Fruit fly (Drosophila melanogaster) whole organism, embryonic: ENCODE results near the gene CG43446.

Experiments
- CG10147 ChIP-seq: fragments of 200-800 bp; sonication (Bioruptor generic); optimal IDR thresholded peaks from 2 replicates; lab custom pipeline; 2019; ENCODE audit warnings: missing biosample characterization, mild to moderate bottlenecking, missing genetic modification characterization, moderate library complexity
- CG10654 ChIP-seq: fragments of 200-800 bp; sonication (Bioruptor generic); optimal IDR thresholded peaks from 2 replicates; lab custom pipeline; 2016; ENCODE audit warnings: missing biosample characterization, missing genetic modification characterization
- CG11504 ChIP-seq: fragments of 200-800 bp; sonication (Bioruptor generic); optimal IDR thresholded peaks from 3 replicates; lab custom pipeline; 2019; ENCODE audit warnings: missing biosample characterization, mild to moderate bottlenecking, missing genetic modification characterization, moderate library complexity
- CG13894 ChIP-seq: fragments of 200-800 bp; sonication (Bioruptor generic); optimal IDR thresholded peaks from 3 replicates; lab custom pipeline; 2018; ENCODE audit warnings: missing biosample characterization, mild to moderate bottlenecking, missing genetic modification characterization, moderate library complexity
- CG14965 ChIP-seq: fragments of 200-800 bp; sonication (Bioruptor generic); optimal IDR thresholded peaks from 2 replicates; lab custom pipeline; 2016; ENCODE audit warnings: missing biosample characterization, missing genetic modification characterization, borderline replicate concordance
- CG15514 ChIP-seq: fragments of 200-800 bp; sonication (Bioruptor generic); optimal IDR thresholded peaks from 3 replicates; lab custom pipeline; 2017; ENCODE audit warnings: missing biosample characterization, missing genetic modification characterization, mild to moderate bottlenecking, moderate library complexity, missing genetic modification reagents
- CG17802 ChIP-seq: fragments of 200-800 bp; sonication (Bioruptor generic); optimal IDR thresholded peaks from 2 replicates; lab custom pipeline; 2018; ENCODE audit warnings: missing biosample characterization, mild to moderate bottlenecking, missing genetic modification characterization, moderate library complexity
- CG17912 ChIP-seq: fragments of 200-800 bp; sonication (Bioruptor generic); optimal IDR thresholded peaks from 2 replicates; lab custom pipeline; 2018; ENCODE audit warnings: missing biosample characterization, mild to moderate bottlenecking, missing genetic modification characterization
- CG18619 ChIP-seq: fragments of 200-800 bp; sonication (Bioruptor generic); optimal IDR thresholded peaks from 3 replicates; lab custom pipeline; 2017; ENCODE audit warnings: missing biosample characterization, mild to moderate bottlenecking, missing genetic modification characterization
- CG31365 ChIP-seq: fragments of 200-800 bp; sonication (Bioruptor generic); optimal IDR thresholded peaks from 2 replicates; lab custom pipeline; 2018; ENCODE audit warnings: missing biosample characterization, mild to moderate bottlenecking, missing genetic modification characterization
- CG34422 ChIP-seq: fragments of 200-800 bp; sonication (Bioruptor generic); IDR thresholded peaks from 3 replicates; pipeline ENCODE4 v1.3.6; 2022; ENCODE audit warnings: missing biosample characterization, missing genetic modification characterization
- CG6689 ChIP-seq: fragments of 200-800 bp; sonication (Bioruptor generic); IDR thresholded peaks from 2 replicates; pipeline ENCODE4 v1.3.6; 2022; ENCODE audit warnings: missing biosample characterization, missing genetic modification characterization
- CG6791 ChIP-seq: fragments of 200-800 bp; sonication (Bioruptor generic); IDR thresholded peaks from 3 replicates; pipeline ENCODE4 v1.3.6; 2022; ENCODE audit warnings: missing biosample characterization, missing genetic modification characterization; ENCODE audit not compliant: partially characterized antibody
- CG8388 ChIP-seq: fragments of 200-800 bp; sonication (Bioruptor generic); optimal IDR thresholded peaks from 2 replicates; lab custom pipeline; 2019; ENCODE audit warnings: missing biosample characterization, mild to moderate bottlenecking, missing genetic modification characterization, moderate library complexity
- CG8478 ChIP-seq: fragments of >200 bp; optimal IDR thresholded peaks from 2 replicates; lab custom pipeline; 2018
- CTCF ChIP-seq: fragments of 200-800 bp; sonication (Bioruptor generic); optimal IDR thresholded peaks from 2 replicates; lab custom pipeline; 2017; ENCODE audit warnings: missing biosample characterization, mild to moderate bottlenecking, missing genetic modification characterization, moderate library complexity
- Camta ChIP-seq: fragments of 200-800 bp; sonication (Bioruptor generic); optimal IDR thresholded peaks from 2 replicates; lab custom pipeline; 2016; ENCODE audit warnings: missing biosample characterization, missing genetic modification characterization
- Chrac-16 ChIP-seq: fragments of 200-800 bp; sonication (Bioruptor generic); optimal IDR thresholded peaks from 3 replicates; lab custom pipeline; 2016; ENCODE audit warnings: missing biosample characterization, missing genetic modification characterization
- D19A ChIP-seq: fragments of 200-800 bp; optimal IDR thresholded peaks from 3 replicates; lab custom pipeline; 2019; ENCODE audit warnings: missing biosample characterization, mild to moderate bottlenecking, missing genetic modification characterization, moderate library complexity
- Deaf1 ChIP-seq: fragments of 200-800 bp; optimal IDR thresholded peaks from 3 replicates; lab custom pipeline; 2019; ENCODE audit warnings: missing biosample characterization, mild to moderate bottlenecking, missing genetic modification characterization, moderate library complexity
- GATAe ChIP-seq: fragments of 200-800 bp; sonication (Bioruptor generic); conservative IDR thresholded peaks from 2 replicates; pipeline ENCODE4 v1.3.6; 2022; ENCODE audit warnings: missing biosample characterization, missing genetic modification characterization
- HmgZ ChIP-seq: fragments of 200-800 bp; sonication (Bioruptor generic); optimal IDR thresholded peaks from 2 replicates; lab custom pipeline; 2018; ENCODE audit warnings: missing biosample characterization, mild to moderate bottlenecking, missing genetic modification characterization
- Hsf ChIP-seq: fragments of 200-800 bp; sonication (Bioruptor generic); optimal IDR thresholded peaks from 3 replicates; lab custom pipeline; 2016; ENCODE audit warnings: missing biosample characterization, missing genetic modification characterization
- Jarid2 ChIP-seq: fragments of 200-800 bp; sonication (Bioruptor generic); optimal IDR thresholded peaks from 3 replicates; lab custom pipeline; 2017; ENCODE audit warnings: mild to moderate bottlenecking, missing biosample characterization, missing genetic modification reagents, missing genetic modification characterization
- Lpt ChIP-seq: fragments of >200 bp; optimal IDR thresholded peaks from 2 replicates; lab custom pipeline; 2018; ENCODE audit warnings: missing biosample characterization, missing genetic modification characterization
- Med ChIP-seq: fragments of 200-800 bp; sonication (Bioruptor generic); peaks from one replicate; lab custom pipeline; 2016; ENCODE audit warnings: missing biosample characterization, missing genetic modification characterization, mild to moderate bottlenecking, inconsistent platforms, moderate library complexity
- NFAT ChIP-seq: fragments of 200-800 bp; sonication (Bioruptor generic); IDR thresholded peaks from 2 replicates; pipeline ENCODE4 v1.3.6; 2022; ENCODE audit warnings: missing biosample characterization, missing genetic modification characterization
- Nf-YA ChIP-seq: fragments of 200-800 bp; sonication (Bioruptor generic); IDR thresholded peaks from 2 replicates; pipeline ENCODE4 v1.3.6; 2022; ENCODE audit warnings: missing biosample characterization, missing genetic modification characterization
- Nf-YB ChIP-seq: fragments of 200-800 bp; sonication (Bioruptor generic); optimal IDR thresholded peaks from 3 replicates; lab custom pipeline; 2019; ENCODE audit warnings: missing biosample characterization, mild to moderate bottlenecking, missing genetic modification characterization, moderate library complexity
- Opbp ChIP-seq: fragments of 200-800 bp; sonication (Bioruptor generic); IDR thresholded peaks from 3 replicates; pipeline ENCODE4 v1.3.6; 2022; ENCODE audit warnings: missing biosample characterization, missing genetic modification characterization; ENCODE audit not compliant: partially characterized antibody
- abd-A ChIP-seq: fragments of 200-800 bp; sonication (Bioruptor generic); optimal IDR thresholded peaks from 3 replicates; lab custom pipeline; 2019; ENCODE audit warnings: missing biosample characterization, mild to moderate bottlenecking, missing genetic modification characterization, moderate library complexity
- ap ChIP-seq: fragments of 200-800 bp; sonication (Bioruptor generic); IDR thresholded peaks from 2 replicates; pipeline ENCODE4 v1.3.6; 2022; ENCODE audit warnings: missing biosample characterization, missing genetic modification characterization
- fd102C ChIP-seq: fragments of 200-800 bp; sonication (Bioruptor generic); optimal IDR thresholded peaks from 2 replicates; lab custom pipeline; 2018; ENCODE audit warnings: missing biosample characterization, mild to moderate bottlenecking, missing genetic modification characterization, moderate library complexity
- fd64A ChIP-seq: fragments of 200-800 bp; sonication (Bioruptor generic); optimal IDR thresholded peaks from 3 replicates; lab custom pipeline; 2018; ENCODE audit warnings: missing biosample characterization, mild to moderate bottlenecking, missing genetic modification characterization
- hbn ChIP-seq: fragments of 200-800 bp; sonication (Bioruptor generic); IDR thresholded peaks from 2 replicates; pipeline ENCODE4 v1.3.6; 2022; ENCODE audit warnings: missing biosample characterization, missing genetic modification characterization; ENCODE audit not compliant: partially characterized antibody
- inv ChIP-seq: fragments of 200-800 bp; sonication (Bioruptor generic); IDR thresholded peaks from 2 replicates; pipeline ENCODE4 v1.3.6; 2022; ENCODE audit warnings: missing biosample characterization, missing genetic modification characterization; ENCODE audit not compliant: partially characterized antibody
- knrl ChIP-seq: fragments of 200-800 bp; sonication (Bioruptor generic); IDR thresholded peaks from 3 replicates; pipeline ENCODE4 v1.3.6; 2022; ENCODE audit warnings: missing biosample characterization, missing genetic modification characterization; ENCODE audit not compliant: partially characterized antibody
- lilli ChIP-seq: fragments of 200-800 bp; sonication (Bioruptor generic); optimal IDR thresholded peaks from 3 replicates; lab custom pipeline; 2016; ENCODE audit warnings: missing biosample characterization, missing genetic modification characterization
- mirr ChIP-seq: fragments of 200-800 bp; sonication (Bioruptor generic); optimal IDR thresholded peaks from 3 replicates; lab custom pipeline; 2018; ENCODE audit warnings: missing biosample characterization, mild to moderate bottlenecking, missing genetic modification characterization
- nom ChIP-seq: fragments of 200-800 bp; sonication (Bioruptor generic); optimal IDR thresholded peaks from 2 replicates; lab custom pipeline; 2017; ENCODE audit warnings: missing biosample characterization, missing genetic modification characterization, mild to moderate bottlenecking, moderate library complexity, missing genetic modification reagents
- otp ChIP-seq: fragments of 200-800 bp; sonication (Bioruptor generic); IDR thresholded peaks from 3 replicates; pipeline ENCODE4, ENCODE4 v1.3.6; 2022; ENCODE audit warnings: missing biosample characterization, missing genetic modification characterization
- pfk ChIP-seq: fragments of 200-800 bp; sonication (Bioruptor generic); optimal IDR thresholded peaks from 2 replicates; lab custom pipeline; 2018; ENCODE audit warnings: missing biosample characterization, mild to moderate bottlenecking, missing genetic modification characterization, moderate library complexity
- sens ChIP-seq: fragments of 200-800 bp; sonication (Bioruptor generic); peaks from one replicate; lab custom pipeline; 2016; ENCODE audit warnings: missing biosample characterization, missing genetic modification characterization
- sens-2 ChIP-seq: fragments of 200-800 bp; sonication (Bioruptor generic); IDR thresholded peaks from 2 replicates; pipeline ENCODE4 v1.3.6; 2022; ENCODE audit warnings: missing biosample characterization, missing genetic modification characterization
- shn ChIP-seq: fragments of 200-800 bp; sonication (Bioruptor generic); optimal IDR thresholded peaks from 3 replicates; lab custom pipeline; 2016; ENCODE audit warnings: missing biosample characterization, missing genetic modification characterization
- sna ChIP-seq: fragments of 200-800 bp; sonication (Bioruptor generic); IDR thresholded peaks from 2 replicates; pipeline ENCODE4 v1.3.6; 2022; ENCODE audit warnings: missing biosample characterization, missing genetic modification characterization; ENCODE audit not compliant: partially characterized antibody
- toy ChIP-seq: fragments of 200-800 bp; sonication (Bioruptor generic); IDR thresholded peaks from 2 replicates; pipeline ENCODE4 v1.3.6; 2022; ENCODE audit warnings: missing biosample characterization, missing genetic modification characterization
- wek ChIP-seq: fragments of 200-800 bp; sonication (Bioruptor generic); optimal IDR thresholded peaks from 3 replicates; lab custom pipeline; 2018; ENCODE audit warnings: missing biosample characterization, mild to moderate bottlenecking, missing genetic modification characterization, moderate library complexity

CG43446 gene

dm6 chr3R:20984902-20985301, 2.8 kb downstream of the CG43446 start:
- TF ChIP-seq CG13894 (tag; lab: Kevin White, UChicago) (peak; percentile 97), knrl (GFP tag; lab: Robert Waterston, UW) (no peak), abd-A (peak; percentile 82), mirr (peak; percentile 1), fd102C (no peak)

- TF ChIP-seq Nf-YA (GFP tag; lab: Robert Waterston, UW): 0 out of 2 replicates have a peak, but pooled peaks have one; percentile 17
- no peak for TF ChIP-seq pfk (GFP tag; lab: Kevin White, UChicago)
- peak; percentile 76 for TF ChIP-seq CG8478 (lab: Kevin White, UChicago)
- no peak for TF ChIP-seq sens-2 (GFP tag; lab: Robert Waterston, UW)
- TF ChIP-seq CTCF (GFP tag; lab: Kevin White, UChicago): peak; percentile 90
- no peak for TF ChIP-seq Jarid2 (GFP tag; lab: Kevin White, UChicago)
- 0 out of 3 replicates have a peak, but pooled peaks have one; percentile 7 for TF ChIP-seq CG6791
- TF ChIP-seq CG15514: no peak
- TF ChIP-seq sens (GFP tag; lab: Kevin White, UChicago): peak; percentile 1
- TF ChIP-seq NFAT (GFP tag; lab: Robert Waterston, UW): 0 out of 2 replicates have a peak, but pooled peaks have one; percentile 3
- TF ChIP-seq Camta (GFP tag; lab: Kevin White, UChicago): no peak
- TF ChIP-seq Hsf: no peak
- peak; percentile 57 for TF ChIP-seq Med
- TF ChIP-seq otp (GFP tag; lab: Robert Waterston, UW): 0 out of 3 replicates have a peak, but pooled peaks have one; percentile 16
- TF ChIP-seq CG18619 (GFP tag; lab: Kevin White, UChicago): no peak
Measured at dm6 chr3R:20984087-20984486, 3.6 kb downstream of the CG43446 start.

- TF ChIP-seq CG31365 (no peak), Deaf1 (tag; lab: Kevin White, UChicago) (peak; percentile 99), fd64A (GFP tag; lab: Kevin White, UChicago) (no peak), inv (GFP tag; lab: Robert Waterston, UW) (no peak), sna (no peak), Lpt (GFP tag; lab: Kevin White, UChicago) (no peak), Nf-YB (peak; percentile 29), HmgZ (tag; lab: Kevin White, UChicago) (no peak), ap (GFP tag; lab: Robert Waterston, UW) (no peak), CG8388 (GFP tag; lab: Kevin White, UChicago) (no peak), CG6689 (GFP tag; lab: Robert Waterston, UW) (no peak), hbn (GFP tag; lab: Robert Waterston, UW) (no peak), lilli (no peak), nom (GFP tag; lab: Kevin White, UChicago) (no peak), D19A (tag; lab: Kevin White, UChicago) (no peak), CG14965 (GFP tag; lab: Kevin White, UChicago) (no peak), CG34422 (GFP tag; lab: Robert Waterston, UW) (0 out of 3 replicates have a peak, but pooled peaks have one; percentile 31), GATAe (GFP tag; lab: Robert Waterston, UW) (peak; percentile 16; the same call in 1 of the 2 replicates), shn (no peak), CG10654 (GFP tag; lab: Kevin White, UChicago) (no peak), CG11504 (peak; percentile 29), wek (GFP tag; lab: Kevin White, UChicago) (no peak), Chrac-16 (no peak), Med (peak; percentile 70), CG17802 (no peak), CG10147 (GFP tag; lab: Kevin White, UChicago) (no peak), toy (no peak), Opbp (GFP tag; lab: Robert Waterston, UW) (no peak), CG17912 (GFP tag; lab: Kevin White, UChicago) (no peak)
Measured at dm6 chr3R:20977846-20978295, 9.9 kb downstream of the CG43446 start, which contains the start of gene Calx. TSS of gene Calx (plus strand) at chr3R:20978183.
